Worm (Caenorhabditis elegans) whole organism, L3 larva: Measurements from ENCODE around the gene nhr-238.

Experiments
- ceh-28 ChIP-seq: fragments of 150-350 bp; optimal IDR thresholded peaks from 2 replicates; lab custom pipeline; 2014; ENCODE audit warnings: missing biosample characterization, missing genetic modification reagents, missing genetic modification characterization
- elt-3 ChIP-seq, 3 experiments: fragments of 150-350 bp in 1 of 3; sonication (generic microtip) in 2 of 3; optimal IDR thresholded peaks; 2 replicates in 2 of 3; 4 replicates in 1 of 3; lab custom pipeline; 2014 to 2017; ENCODE audit warnings: missing biosample characterization in 3 of 3, missing genetic modification characterization in 3 of 3
- lin-39 ChIP-seq: fragments of 150-350 bp; optimal IDR thresholded peaks from 2 replicates; lab custom pipeline; 2018; ENCODE audit warnings: missing biosample characterization, missing genetic modification reagents, missing genetic modification characterization
- mdl-1 ChIP-seq: fragments of 150-350 bp; optimal IDR thresholded peaks from 2 replicates; lab custom pipeline; 2014; ENCODE audit warnings: missing biosample characterization, missing genetic modification characterization
- mml-1 ChIP-seq: fragments of 150-350 bp; sonication (generic microtip); optimal IDR thresholded peaks from 3 replicates; lab custom pipeline; 2014; ENCODE audit warnings: missing biosample characterization, missing genetic modification characterization
- nhr-11 ChIP-seq: fragments of 150-350 bp; optimal IDR thresholded peaks from 2 replicates; lab custom pipeline; 2014; ENCODE audit warnings: missing biosample characterization, missing genetic modification characterization
- unc-62 ChIP-seq: fragments of 150-350 bp; sonication (generic microtip); optimal IDR thresholded peaks from 4 replicates; lab custom pipeline; 2014; ENCODE audit warnings: missing biosample characterization, missing genetic modification reagents, missing genetic modification characterization

DNA sequence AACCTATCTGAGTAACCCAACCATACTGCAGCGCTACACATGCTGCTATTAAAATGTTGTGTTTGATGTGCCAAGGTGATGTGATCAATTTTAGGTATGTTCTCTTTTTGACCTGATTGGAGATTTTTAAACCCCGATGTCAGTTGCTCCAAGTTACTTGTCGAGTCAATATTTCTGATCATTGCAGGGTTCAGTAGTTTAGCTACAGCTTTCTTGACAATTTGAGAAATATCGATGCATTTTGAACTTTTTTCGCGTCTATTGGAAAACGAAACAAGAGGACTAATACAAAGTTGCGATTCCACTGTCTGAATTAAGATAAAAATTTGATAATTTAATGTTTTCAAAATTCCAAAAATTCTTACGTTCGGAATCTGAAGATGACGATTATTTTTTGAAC, 5.8 kb downstream of the nhr-238 start:
- no peak for TF ChIP-seq mdl-1 (tag; lab: Kevin White, UChicago)
- no peak for TF ChIP-seq ceh-28 (tag; lab: Kevin White, UChicago)
- no peak for TF ChIP-seq mml-1 (tag; lab: Kevin White, UChicago)
- no peak for TF ChIP-seq nhr-11 (tag; lab: Kevin White, UChicago)
- TF ChIP-seq elt-3 (tag; optimal IDR thresholded peaks at IDR 0.05; lab: Kevin White, UChicago): no peak
- no peak for TF ChIP-seq lin-39 (tag; lab: Kevin White, UChicago)
- TF ChIP-seq unc-62 (GFP tag; lab: Kevin White, UChicago): no peak
